Fruit fly (Drosophila melanogaster): Measurements from ENCODE around the gene Vha36-3.

The Vha36-3 gene

DNA sequence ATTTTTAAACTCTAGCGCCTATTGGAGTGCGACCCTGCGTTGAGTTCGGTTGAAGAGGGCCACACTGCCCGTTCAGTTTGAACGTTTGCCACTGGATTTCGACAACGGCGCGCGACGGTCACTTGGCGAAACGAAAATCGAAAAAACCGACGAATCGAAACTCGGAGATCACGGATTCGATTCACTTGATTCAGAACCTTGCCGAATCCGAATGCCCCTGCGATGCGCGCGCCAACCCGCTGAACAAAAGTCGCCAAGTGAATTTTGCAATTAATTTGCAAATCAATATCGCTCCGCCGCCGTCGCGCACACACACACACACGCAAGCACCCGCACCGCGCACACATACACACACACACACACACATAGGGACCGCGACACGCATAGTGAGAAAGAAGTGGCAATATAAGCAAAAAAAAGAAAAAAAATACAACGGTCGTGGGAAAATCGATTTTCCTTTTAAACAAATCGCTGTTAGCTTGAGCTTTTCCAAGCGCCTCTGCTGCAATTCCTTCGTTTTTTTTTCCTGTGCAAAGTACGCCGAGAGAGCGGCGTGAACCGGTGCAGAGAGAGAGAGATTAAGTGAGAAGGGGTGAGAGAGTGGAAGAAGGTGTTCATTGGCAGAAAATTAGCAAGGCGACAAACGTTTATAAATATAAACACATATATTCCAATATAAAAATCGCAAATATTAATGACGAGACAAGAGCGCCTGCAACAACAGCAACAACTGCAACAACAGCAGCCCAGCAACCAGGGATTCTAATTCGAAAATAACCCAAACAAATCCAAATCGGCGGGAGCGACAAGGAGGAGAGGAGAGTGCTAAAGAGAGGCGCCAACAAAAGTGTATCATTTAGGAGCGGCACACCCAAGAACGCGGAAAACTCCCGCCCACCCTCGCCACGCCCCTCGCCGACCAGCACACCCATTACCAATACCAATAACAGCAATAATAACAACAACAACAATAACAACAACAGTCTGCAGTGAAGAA, 8.4 kb upstream of the Vha36-3 start, which contains the start of gene egh:
TSS of gene egh (plus strand) at position 89 of the 997 bp plus-strand sequence.
- TF ChIP-seq noc (tag; optimal IDR thresholded peaks at IDR 0.05), result peak; percentile 31

DNA sequence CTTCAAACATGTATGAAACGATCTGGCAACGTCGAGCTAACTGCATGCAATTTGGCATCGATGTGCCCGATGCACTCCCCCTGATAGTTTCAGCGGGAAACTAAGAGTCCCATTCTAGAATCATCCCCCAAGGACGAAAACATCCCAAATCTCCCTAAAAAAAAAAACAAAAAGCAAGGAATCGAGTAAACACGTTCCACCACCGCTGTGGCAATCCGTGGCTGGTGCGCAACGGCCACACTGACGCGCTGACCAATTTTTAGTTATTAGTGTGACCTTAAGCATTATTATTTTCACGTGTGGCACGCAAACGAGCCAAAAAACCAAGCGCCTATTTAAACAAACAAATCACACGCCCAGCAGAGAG, 5.3 kb upstream of the Vha36-3 start, which contains the start of gene wds:
TSS of gene wds (plus strand) at position 265 of the 367 bp plus-strand sequence.
- TF ChIP-seq noc (tag; optimal IDR thresholded peaks at IDR 0.05), result no peak

DNA sequence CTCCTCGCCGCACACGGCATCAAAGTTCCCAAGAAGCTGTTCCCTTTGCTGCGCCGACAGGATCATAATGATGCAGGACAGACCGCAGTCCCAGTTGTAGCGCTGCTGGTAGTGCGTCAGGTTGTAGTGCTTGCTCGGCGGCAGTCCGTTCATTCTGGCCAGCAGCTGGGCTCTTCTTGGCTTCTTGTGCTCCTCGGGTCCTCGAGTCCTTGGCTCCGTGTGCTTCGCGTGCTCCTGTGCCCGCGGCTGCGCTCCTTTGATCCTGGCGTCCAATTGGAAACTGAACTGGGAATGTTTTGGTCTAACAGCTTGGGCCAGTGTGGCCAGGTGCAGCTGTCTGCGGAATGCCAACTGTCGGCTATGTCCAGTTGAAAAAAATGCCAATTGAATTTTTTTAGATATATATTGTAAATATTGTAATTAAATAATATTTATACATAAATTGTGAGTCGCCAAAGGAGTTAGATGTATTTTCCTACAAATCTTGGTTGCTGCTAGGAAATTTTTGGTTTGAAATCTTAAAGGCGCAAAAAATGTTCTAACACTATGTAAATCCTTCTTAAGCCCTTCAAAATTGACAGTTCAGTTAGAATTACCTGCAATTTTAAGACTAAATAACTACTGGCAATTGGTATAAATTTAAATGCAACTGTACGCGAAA, 4.8 kb upstream of the Vha36-3 start, which contains the start of gene CG13760:
TSS of gene CG13760 (minus strand) at position 645 of the 661 bp plus-strand sequence.
- no peak for TF ChIP-seq noc (tag; optimal IDR thresholded peaks at IDR 0.05)

DNA sequence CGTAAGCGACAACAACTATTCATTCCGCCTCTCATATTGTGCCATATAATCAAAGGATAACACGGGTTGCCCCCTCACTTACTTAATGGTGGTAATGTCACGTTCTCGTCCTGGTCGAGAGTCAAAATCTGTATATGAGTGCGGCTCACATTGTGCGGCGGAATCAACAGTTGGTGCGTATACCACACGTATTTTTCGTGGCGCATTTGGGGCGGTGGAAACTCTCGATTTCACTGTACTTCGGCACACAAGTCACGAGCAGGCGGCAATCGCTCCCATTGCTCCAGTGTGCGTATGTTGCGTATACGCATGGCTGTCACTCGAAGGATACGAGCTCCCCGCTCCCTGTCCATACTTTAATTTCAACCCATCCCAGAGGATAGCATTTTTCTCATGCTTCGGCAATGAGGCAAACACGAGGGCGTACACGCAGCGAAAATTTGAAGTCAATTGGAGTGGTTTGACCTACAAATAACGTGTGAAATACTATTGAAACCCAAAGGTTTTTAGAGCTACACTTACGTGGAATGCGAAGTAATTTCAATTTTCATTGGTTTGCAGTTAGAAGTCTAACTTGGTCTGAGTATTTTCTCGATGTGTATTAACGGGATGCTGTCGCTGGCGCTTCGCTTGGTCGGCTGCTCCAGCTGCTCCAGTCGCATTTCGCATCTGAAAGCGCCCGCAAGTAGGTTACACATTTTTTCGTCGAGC, 1.6 kb upstream of the Vha36-3 start:
- peak; percentile 0 for TF ChIP-seq noc (tag; optimal IDR thresholded peaks at IDR 0.05)

DNA sequence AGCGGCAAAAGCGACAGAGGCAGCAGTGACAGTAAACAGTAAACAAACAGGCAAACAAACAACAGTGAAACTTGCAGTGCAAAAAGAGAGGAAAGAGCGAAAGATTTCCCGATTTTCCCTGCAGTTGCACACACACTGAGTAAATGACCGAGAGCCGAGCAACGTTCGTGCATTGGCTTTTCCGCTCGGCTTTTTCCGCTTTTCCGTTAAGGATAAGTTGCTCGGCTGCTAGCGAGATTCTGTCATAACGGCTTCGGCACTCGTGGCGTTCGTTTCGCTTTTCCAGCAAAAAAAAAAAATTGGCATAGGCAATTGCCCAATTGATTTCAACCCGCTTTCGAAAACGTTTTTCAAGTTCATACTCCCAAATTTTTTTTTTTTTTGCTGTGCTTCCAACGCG, 26.5 kb downstream of the Vha36-3 start:
- no peak for TF ChIP-seq noc (tag; optimal IDR thresholded peaks at IDR 0.05)

DNA sequence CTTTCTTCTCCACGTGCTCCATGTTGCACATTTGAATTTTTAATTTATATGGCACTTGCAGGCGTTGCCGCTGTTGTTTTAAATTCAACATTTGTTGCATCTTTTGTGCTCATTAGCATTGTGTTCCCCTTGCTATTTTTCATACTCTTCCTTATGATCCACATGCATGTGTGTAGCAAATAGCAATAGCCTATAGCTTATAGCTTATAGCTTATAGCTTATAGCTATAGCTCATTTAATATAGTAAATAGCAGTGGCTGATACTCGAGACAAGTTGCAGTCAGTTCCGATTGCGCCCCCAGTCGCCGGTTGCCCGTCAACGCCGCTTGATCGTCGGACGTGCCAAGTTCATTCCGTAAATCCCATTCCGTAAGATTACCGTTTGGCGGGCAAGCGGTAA, 28.5 kb downstream of the Vha36-3 start, which contains the start of gene Pdfr:
TSS of gene Pdfr (plus strand) at position 301 of the 400 bp plus-strand sequence.
- no peak for TF ChIP-seq noc (tag; optimal IDR thresholded peaks at IDR 0.05)

DNA sequence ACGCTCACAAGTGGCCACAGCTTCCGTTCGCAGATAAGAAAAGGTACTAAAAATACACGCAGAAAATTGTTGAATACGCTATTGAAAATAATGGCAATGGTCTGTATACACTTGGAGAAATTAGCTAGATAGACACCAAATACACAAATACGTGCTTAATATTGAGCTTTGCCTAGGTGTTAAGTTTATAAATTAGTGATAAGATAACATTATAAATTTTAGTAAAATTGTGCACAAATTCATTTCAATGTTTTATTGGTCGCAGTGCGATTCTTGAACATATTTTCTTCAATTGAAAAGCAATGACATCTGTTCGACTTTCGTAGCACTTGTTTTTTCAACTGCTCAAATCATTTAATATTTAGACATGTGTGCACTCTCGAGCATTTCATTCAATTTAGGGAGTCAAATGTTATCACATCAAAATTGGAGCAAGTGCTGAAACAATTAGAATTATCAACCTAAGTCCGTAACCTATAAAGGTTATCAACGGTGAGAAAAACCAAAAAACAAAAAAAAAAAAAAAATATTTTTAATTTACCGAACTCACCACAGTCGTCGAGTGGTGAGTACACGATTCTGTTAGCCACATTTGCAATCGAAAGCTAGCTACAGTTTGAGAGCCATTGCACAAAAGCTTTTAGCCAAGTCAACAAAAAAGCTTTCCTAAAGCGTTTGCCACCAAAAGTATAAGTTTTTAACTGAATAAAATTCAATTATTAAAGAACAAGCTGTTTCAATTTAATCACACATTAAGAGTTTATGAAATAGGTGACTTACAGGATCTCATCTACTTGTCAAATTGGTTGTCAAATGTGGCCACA, 33.5 kb downstream of the Vha36-3 start:
- TF ChIP-seq noc (tag; optimal IDR thresholded peaks at IDR 0.05), result peak; percentile 73

DNA sequence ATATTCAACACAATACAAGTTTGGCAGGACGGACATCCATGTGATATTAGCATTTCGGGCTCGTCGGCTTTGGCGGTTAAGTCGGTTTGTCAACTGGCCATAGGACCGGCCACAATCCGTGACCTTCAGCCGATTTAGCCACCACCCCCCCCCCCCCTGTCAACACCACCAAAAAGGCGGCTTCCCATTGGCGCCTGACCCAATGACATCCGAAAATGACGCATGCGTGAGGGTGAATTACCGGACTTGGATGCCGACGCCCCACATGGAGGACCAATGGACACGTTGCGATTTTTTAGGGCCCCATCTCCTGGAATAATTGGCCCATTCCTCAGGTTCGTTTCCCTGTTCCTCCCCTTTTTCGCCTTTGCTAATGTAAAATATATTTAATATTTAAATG, 34.1 kb downstream of the Vha36-3 start:
- no peak for TF ChIP-seq noc (tag; optimal IDR thresholded peaks at IDR 0.05)

DNA sequence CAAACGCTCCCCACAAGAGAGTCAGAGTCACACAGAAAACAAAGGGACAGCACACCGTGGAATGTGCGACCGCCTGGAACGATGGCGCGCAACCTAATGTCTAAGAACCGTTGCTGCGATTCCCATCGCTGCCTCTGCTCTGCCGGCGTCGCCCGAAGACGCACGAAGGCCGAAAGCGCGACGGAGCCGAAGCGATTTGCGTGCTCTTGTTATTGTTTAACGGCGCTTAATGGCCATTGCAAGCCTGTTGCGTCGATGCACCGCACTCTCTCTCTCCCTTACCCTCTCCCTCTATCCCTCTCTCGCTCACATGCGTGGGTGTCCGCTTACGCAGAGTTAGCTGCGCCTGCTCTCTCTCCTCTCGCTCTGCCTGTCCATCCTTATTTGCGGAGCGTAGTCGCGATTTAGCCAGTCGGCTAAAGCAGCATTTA, 35.0 kb downstream of the Vha36-3 start, which contains the start of gene trol:
TSS of gene trol (minus strand) at position 100 of the 431 bp plus-strand sequence.
- TF ChIP-seq noc (tag; optimal IDR thresholded peaks at IDR 0.05), result no peak

DNA sequence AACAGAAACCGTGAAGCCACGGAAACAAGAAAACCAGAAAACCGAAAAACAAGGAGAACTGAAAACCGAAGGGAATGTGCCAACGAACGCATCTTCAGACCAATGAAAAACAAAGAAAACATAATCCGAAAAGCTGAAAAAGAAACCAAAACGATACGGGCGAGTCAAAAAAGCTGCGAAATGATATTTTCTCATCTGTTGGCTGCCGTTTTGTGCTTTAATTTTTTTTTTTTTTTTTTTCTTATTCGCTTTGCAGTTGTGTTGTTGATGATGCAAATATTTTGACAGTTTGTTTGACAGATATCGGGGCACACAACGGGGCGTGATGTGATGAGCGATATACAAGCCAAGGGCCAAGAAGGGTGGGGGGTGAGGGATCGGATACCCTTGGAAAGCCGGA, 37.9 kb downstream of the Vha36-3 start:
- TF ChIP-seq noc (tag; optimal IDR thresholded peaks at IDR 0.05), result no peak

DNA sequence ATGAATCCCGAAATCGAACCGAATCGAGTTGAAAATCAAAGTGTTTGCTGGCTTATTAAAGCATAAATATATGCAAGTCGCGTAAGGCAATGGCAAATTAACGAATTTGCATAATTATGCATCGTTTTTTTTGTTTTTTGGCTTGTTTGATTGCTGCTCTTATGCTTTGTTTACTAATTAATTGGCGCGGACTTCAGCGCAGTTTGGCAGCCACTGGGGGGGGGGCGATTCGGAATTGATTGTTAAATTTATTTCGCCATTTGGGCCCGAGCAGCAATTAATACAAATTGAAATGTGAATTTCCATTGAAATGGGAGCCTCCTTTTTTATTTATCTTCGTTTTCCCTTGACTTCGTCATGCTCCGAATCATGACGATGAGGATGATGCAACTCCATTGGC, 40.9 kb downstream of the Vha36-3 start:
- TF ChIP-seq noc (tag; optimal IDR thresholded peaks at IDR 0.05), result no peak

DNA sequence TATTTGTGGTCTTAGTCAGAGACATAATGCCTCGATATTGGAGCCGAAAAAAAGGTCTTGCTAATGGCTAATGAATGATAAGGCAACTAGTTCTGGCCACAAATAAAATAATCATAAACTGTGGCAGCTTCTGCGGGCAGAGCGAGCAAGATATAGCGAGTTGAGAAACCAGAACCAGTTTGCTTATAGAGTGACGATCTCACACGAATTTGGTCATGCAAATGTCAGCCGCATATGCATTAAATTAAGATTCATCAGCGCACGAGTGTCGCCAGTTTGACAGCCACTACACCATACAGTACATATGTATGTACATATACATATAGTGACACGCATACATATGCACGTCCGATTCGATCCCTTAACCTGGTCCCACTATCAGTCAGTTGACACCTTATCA, 42.0 kb downstream of the Vha36-3 start:
- no peak for TF ChIP-seq noc (tag; optimal IDR thresholded peaks at IDR 0.05)

DNA sequence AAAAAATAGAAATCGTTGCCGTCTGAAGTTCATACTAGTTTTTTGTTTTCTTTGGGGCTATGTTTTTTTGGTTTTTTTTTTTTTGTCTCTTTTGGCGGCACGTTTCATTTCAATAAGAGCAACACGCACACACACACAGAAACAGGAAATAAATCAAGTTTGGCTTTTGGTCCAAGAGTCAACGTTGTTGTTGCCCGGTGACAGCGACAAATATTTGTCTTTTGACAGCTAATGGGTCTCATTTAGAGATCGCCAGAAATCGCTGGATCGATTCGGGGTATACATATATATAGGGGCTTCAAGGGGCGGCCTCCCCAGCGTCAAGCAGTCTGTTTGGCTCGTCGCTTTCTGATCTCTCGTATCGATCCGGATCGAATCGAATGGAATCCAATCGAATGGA, 43.0 kb downstream of the Vha36-3 start:
- TF ChIP-seq noc (tag; optimal IDR thresholded peaks at IDR 0.05), result no peak

DNA sequence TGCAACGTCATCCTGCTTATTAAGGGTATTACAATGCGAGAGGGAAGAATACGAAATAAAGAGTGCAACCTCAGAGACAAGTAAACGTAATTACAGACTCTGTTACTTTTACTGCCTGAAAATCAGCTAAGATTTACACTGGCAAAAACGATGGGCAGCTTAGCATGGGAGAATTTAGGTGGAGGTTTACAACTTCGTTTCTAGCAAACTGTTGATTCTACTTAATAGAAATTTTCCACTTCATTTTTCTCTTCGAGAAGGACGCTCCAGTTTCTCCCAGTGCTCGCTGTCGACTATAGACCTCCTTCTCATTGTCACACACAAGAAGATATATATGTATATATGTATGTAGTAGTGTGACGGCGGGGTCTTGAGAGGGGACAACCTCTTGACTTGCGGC, 44.2 kb downstream of the Vha36-3 start:
- TF ChIP-seq noc (tag; optimal IDR thresholded peaks at IDR 0.05), result no peak
